Worm (Caenorhabditis elegans) whole organism, midembryonic: ENCODE data around the gene F11G11.5.

Experiments used
- flt-1 ChIP-seq: fragments of 200-800 bp; sonication (Bioruptor generic); IDR thresholded peaks from 2 replicates; pipeline ENCODE4 v1.3.6; 2022; ENCODE audit warnings: missing genetic modification characterization, missing compliant biosample characterization
- klf-2 ChIP-seq: fragments of 200-800 bp; sonication (Bioruptor generic); conservative IDR thresholded peaks from 2 replicates; pipeline ENCODE4 v1.3.6; 2022; ENCODE audit warnings: missing genetic modification reagents, missing genetic modification characterization, missing compliant biosample characterization
- med-1 ChIP-seq: sonication (generic microtip); optimal IDR thresholded peaks from 2 replicates; lab custom pipeline; 2017; ENCODE audit warnings: missing genetic modification characterization, mild to moderate bottlenecking, missing compliant biosample characterization, antibody characterized with exemption, missing genetic modification reagents; ENCODE audit not compliant: insufficient read depth

- no peak; the same call in 1 of the 2 replicates for TF ChIP-seq klf-2 (GFP tag; lab: Robert Waterston, UW)
- TF ChIP-seq med-1, result peak; percentile 59
- peak; percentile 65; the same call in 1 of the 2 replicates for TF ChIP-seq flt-1 (GFP tag; lab: Robert Waterston, UW)
Observed at ce11 chrII:4851594-4852106, 6.1 kb upstream of the F11G11.5 start, which contains the start of gene dnj-9.
